Worm (Caenorhabditis elegans): ENCODE data around the gene M163.7.

- TF ChIP-seq aptf-2 (GFP tag; conservative IDR thresholded peaks at IDR 0.05) (no peak), B0019.2 (GFP tag; conservative IDR thresholded peaks at IDR 0.05) (no peak), cebp-1 (GFP tag; IDR thresholded peaks at IDR 0.05) (no peak), cebp-1 (tag; optimal IDR thresholded peaks at IDR 0.05) (no peak)
Measured at ce11 chrX:14465593-14465992, 980 bp downstream of the M163.7 start, which contains the start of gene M163.22.
